Fruit fly (Drosophila melanogaster) whole organism, embryonic: Measurements from ENCODE around the gene Mms19.

Experiments used
- Aef1 ChIP-seq: fragments of 200-800 bp; sonication (Bioruptor generic); IDR thresholded peaks from 3 replicates; pipeline ENCODE4 v1.3.6; 2022; ENCODE audit warnings: missing biosample characterization, missing genetic modification characterization
- Bdp1 ChIP-seq: fragments of 200-800 bp; sonication (Bioruptor generic); optimal IDR thresholded peaks from 3 replicates; lab custom pipeline; 2016; ENCODE audit warnings: missing biosample characterization, missing genetic modification characterization
- CG10209 ChIP-seq: fragments of 200-800 bp; sonication (Bioruptor generic); optimal IDR thresholded peaks from 3 replicates; lab custom pipeline; 2017; ENCODE audit warnings: missing biosample characterization, mild to moderate bottlenecking, missing genetic modification characterization, missing genetic modification reagents
- CG11696 ChIP-seq: fragments of 200-800 bp; sonication (Bioruptor generic); IDR thresholded peaks from 2 replicates; pipeline ENCODE4 v1.3.6; 2022; ENCODE audit warnings: missing biosample characterization, missing genetic modification characterization
- CG15479 ChIP-seq: fragments of 200-800 bp; sonication (Bioruptor generic); optimal IDR thresholded peaks from 3 replicates; lab custom pipeline; 2019; ENCODE audit warnings: missing biosample characterization, mild to moderate bottlenecking, missing genetic modification characterization, moderate library complexity
- CG1602 ChIP-seq: fragments of 200-800 bp; sonication (Bioruptor generic); optimal IDR thresholded peaks from 3 replicates; lab custom pipeline; 2016; ENCODE audit warnings: missing biosample characterization, missing genetic modification characterization
- CG17359 ChIP-seq: fragments of 200-800 bp; sonication (Bioruptor generic); optimal IDR thresholded peaks from 3 replicates; lab custom pipeline; 2018; ENCODE audit warnings: missing biosample characterization, mild to moderate bottlenecking, missing genetic modification characterization, moderate library complexity
- CG1792 ChIP-seq: fragments of 200-800 bp; sonication (Bioruptor generic); optimal IDR thresholded peaks from 2 replicates; lab custom pipeline; 2016; ENCODE audit warnings: missing biosample characterization, missing genetic modification characterization
- CG2116 ChIP-seq: fragments of 200-800 bp; sonication (Bioruptor generic); optimal IDR thresholded peaks from 3 replicates; lab custom pipeline; 2018; ENCODE audit warnings: missing biosample characterization, mild to moderate bottlenecking, missing genetic modification characterization
- CG31365 ChIP-seq: fragments of 200-800 bp; sonication (Bioruptor generic); optimal IDR thresholded peaks from 2 replicates; lab custom pipeline; 2018; ENCODE audit warnings: missing biosample characterization, mild to moderate bottlenecking, missing genetic modification characterization
- CG32532 ChIP-seq: fragments of 200-800 bp; sonication (Bioruptor generic); IDR thresholded peaks from 2 replicates; pipeline ENCODE4 v1.3.6; 2022; ENCODE audit warnings: missing biosample characterization, missing genetic modification characterization
- CG33557 ChIP-seq: fragments of 200-800 bp; sonication (Bioruptor generic); optimal IDR thresholded peaks from 2 replicates; lab custom pipeline; 2019; ENCODE audit warnings: missing biosample characterization, mild to moderate bottlenecking, missing genetic modification characterization, moderate library complexity
- CG4328 ChIP-seq: fragments of 200-800 bp; sonication (Bioruptor generic); optimal IDR thresholded peaks from 3 replicates; lab custom pipeline; 2017; ENCODE audit warnings: missing biosample characterization, missing genetic modification reagents, missing genetic modification characterization
- CG4707 ChIP-seq: fragments of 200-800 bp; sonication (Bioruptor generic); optimal IDR thresholded peaks from 2 replicates; lab custom pipeline; 2018; ENCODE audit warnings: missing biosample characterization, mild to moderate bottlenecking, missing genetic modification characterization, moderate library complexity
- CG5953 ChIP-seq: fragments of 200-800 bp; sonication (Bioruptor generic); IDR thresholded peaks from 2 replicates; pipeline ENCODE4 v1.3.6; 2022; ENCODE audit warnings: missing biosample characterization, missing genetic modification characterization
- CG7372 ChIP-seq: fragments of 200-800 bp; sonication (Bioruptor generic); IDR thresholded peaks from 2 replicates; pipeline ENCODE4 v1.3.6; 2022; ENCODE audit warnings: missing biosample characterization, missing genetic modification characterization
- CG7786 ChIP-seq: fragments of 200-800 bp; sonication (Bioruptor generic); optimal IDR thresholded peaks from 2 replicates; lab custom pipeline; 2016; ENCODE audit warnings: missing biosample characterization, missing genetic modification characterization
- CG9932 ChIP-seq: fragments of 200-800 bp; sonication (Bioruptor generic); IDR thresholded peaks from 2 replicates; pipeline ENCODE4 v1.3.6; 2022; ENCODE audit warnings: missing biosample characterization, missing genetic modification characterization
- D19B ChIP-seq: fragments of 200-800 bp; sonication (Bioruptor generic); optimal IDR thresholded peaks from 2 replicates; lab custom pipeline; 2017; ENCODE audit warnings: missing biosample characterization, mild to moderate bottlenecking, missing genetic modification characterization
- Dll ChIP-seq: fragments of 200-800 bp; sonication (Bioruptor generic); IDR thresholded peaks from 4 replicates; pipeline ENCODE4 v1.3.6; 2022; ENCODE audit warnings: missing biosample characterization, missing genetic modification characterization; ENCODE audit not compliant: partially characterized antibody
- Fer1 ChIP-seq: fragments of 200-800 bp; sonication (Bioruptor generic); optimal IDR thresholded peaks from 2 replicates; lab custom pipeline; 2017; ENCODE audit warnings: missing biosample characterization, mild to moderate bottlenecking, missing genetic modification characterization
- Jarid2 ChIP-seq: fragments of 200-800 bp; sonication (Bioruptor generic); optimal IDR thresholded peaks from 3 replicates; lab custom pipeline; 2017; ENCODE audit warnings: mild to moderate bottlenecking, missing biosample characterization, missing genetic modification reagents, missing genetic modification characterization
- Mrtf ChIP-seq: fragments of 200-800 bp; sonication (Bioruptor generic); IDR thresholded peaks from 3 replicates; pipeline ENCODE4 v1.3.6; 2022; ENCODE audit warnings: missing biosample characterization, missing genetic modification characterization
- NK7.1 ChIP-seq: fragments of 200-800 bp; sonication (Bioruptor generic); optimal IDR thresholded peaks from 3 replicates; lab custom pipeline; 2016; ENCODE audit warnings: missing biosample characterization, missing genetic modification characterization
- Neu2 ChIP-seq: fragments of 200-800 bp; sonication (Bioruptor generic); optimal IDR thresholded peaks from 3 replicates; lab custom pipeline; 2016; ENCODE audit warnings: missing biosample characterization, missing genetic modification characterization, borderline replicate concordance
- Nf-YA ChIP-seq: fragments of 200-800 bp; sonication (Bioruptor generic); IDR thresholded peaks from 2 replicates; pipeline ENCODE4 v1.3.6; 2022; ENCODE audit warnings: missing biosample characterization, missing genetic modification characterization
- Poxn ChIP-seq: fragments of 200-800 bp; sonication (Bioruptor generic); IDR thresholded peaks from 2 replicates; pipeline ENCODE4 v1.3.6; 2022; ENCODE audit warnings: missing biosample characterization, missing genetic modification characterization
- Trl ChIP-seq, 3 experiments: fragments of >200 bp in 2 of 3; fragments of 200-800 bp in 1 of 3; sonication (Bioruptor generic) in 1 of 3; optimal IDR thresholded peaks; 2 replicates in 1 of 3; 3 replicates in 2 of 3; lab custom pipeline; 2016 to 2017; ENCODE audit warnings: missing biosample characterization in 1 of 3, missing genetic modification characterization in 1 of 3
- abd-A ChIP-seq: fragments of 200-800 bp; sonication (Bioruptor generic); optimal IDR thresholded peaks from 3 replicates; lab custom pipeline; 2019; ENCODE audit warnings: missing biosample characterization, mild to moderate bottlenecking, missing genetic modification characterization, moderate library complexity
- bcd ChIP-seq: fragments of 200-800 bp; sonication (Bioruptor generic); optimal IDR thresholded peaks from 2 replicates; lab custom pipeline; 2017; ENCODE audit warnings: missing biosample characterization, mild to moderate bottlenecking, missing genetic modification characterization
- chif ChIP-seq, 2 experiments: fragments of 200-800 bp; sonication (Bioruptor generic); optimal IDR thresholded peaks; 3 replicates each; lab custom pipeline; 2016; ENCODE audit warnings: missing biosample characterization in 2 of 2, missing genetic modification characterization in 2 of 2
- chm ChIP-seq: fragments of 200-800 bp; sonication (Bioruptor generic); IDR thresholded peaks from 2 replicates; pipeline ENCODE4 v1.3.6; 2022; ENCODE audit warnings: missing biosample characterization, missing genetic modification characterization
- ci ChIP-seq: fragments of 200-800 bp; sonication (Bioruptor generic); IDR thresholded peaks from 3 replicates; pipeline ENCODE4 v1.3.6; 2022; ENCODE audit warnings: missing biosample characterization, missing genetic modification characterization
- disco-r ChIP-seq: fragments of 200-800 bp; sonication (Bioruptor generic); optimal IDR thresholded peaks from 2 replicates; lab custom pipeline; 2016; ENCODE audit warnings: missing biosample characterization, missing genetic modification characterization
- exex ChIP-seq: fragments of 200-800 bp; sonication (Bioruptor generic); optimal IDR thresholded peaks from 4 replicates; lab custom pipeline; 2018; ENCODE audit warnings: missing biosample characterization, mild to moderate bottlenecking, missing genetic modification characterization, moderate library complexity
- eyg ChIP-seq: fragments of 200-800 bp; sonication (Bioruptor generic); optimal IDR thresholded peaks from 3 replicates; lab custom pipeline; 2016; ENCODE audit warnings: missing biosample characterization, missing genetic modification characterization
- fd102C ChIP-seq: fragments of 200-800 bp; sonication (Bioruptor generic); optimal IDR thresholded peaks from 2 replicates; lab custom pipeline; 2018; ENCODE audit warnings: missing biosample characterization, mild to moderate bottlenecking, missing genetic modification characterization, moderate library complexity
- fru ChIP-seq: fragments of >200 bp; optimal IDR thresholded peaks from 2 replicates; lab custom pipeline; 2017
- fu2 ChIP-seq: fragments of 200-800 bp; sonication (Bioruptor generic); optimal IDR thresholded peaks from 2 replicates; lab custom pipeline; 2016; ENCODE audit warnings: missing biosample characterization, missing genetic modification characterization
- grau ChIP-seq: fragments of 200-800 bp; optimal IDR thresholded peaks from 3 replicates; lab custom pipeline; 2019; ENCODE audit warnings: missing biosample characterization, mild to moderate bottlenecking, missing genetic modification characterization, moderate library complexity
- gro ChIP-seq: fragments of 200-800 bp; sonication (Bioruptor generic); optimal IDR thresholded peaks from 2 replicates; lab custom pipeline; 2016; ENCODE audit warnings: missing biosample characterization, missing genetic modification characterization
- gsb ChIP-seq: fragments of 200-800 bp; sonication (Bioruptor generic); IDR thresholded peaks from 2 replicates; pipeline ENCODE4 v1.3.6; 2022; ENCODE audit warnings: missing biosample characterization, missing genetic modification characterization
- ham ChIP-seq: fragments of 200-800 bp; sonication (Bioruptor generic); IDR thresholded peaks from 2 replicates; pipeline ENCODE4 v1.3.6; 2022; ENCODE audit warnings: missing biosample characterization, missing genetic modification characterization
- hkb ChIP-seq, 2 experiments: fragments of 200-800 bp in 1 of 2; fragments of >200 bp in 1 of 2; sonication (Bioruptor generic) in 1 of 2; IDR thresholded peaks in 1 of 2; optimal IDR thresholded peaks in 1 of 2; 2 replicates each; pipeline versions ENCODE4 v1.3.6 to Lab custom; 2017 to 2022; ENCODE audit warnings: missing biosample characterization in 1 of 2, missing genetic modification characterization in 1 of 2
- lab ChIP-seq: fragments of 200-800 bp; sonication (Bioruptor generic); optimal IDR thresholded peaks from 3 replicates; lab custom pipeline; 2017; ENCODE audit warnings: missing biosample characterization, missing genetic modification characterization, mild to moderate bottlenecking, moderate library complexity, missing genetic modification reagents
- nmo ChIP-seq: fragments of 200-800 bp; sonication (Bioruptor generic); optimal IDR thresholded peaks from 2 replicates; lab custom pipeline; 2018; ENCODE audit warnings: missing biosample characterization, mild to moderate bottlenecking, missing genetic modification characterization, moderate library complexity
- seq ChIP-seq: fragments of 200-800 bp; sonication (Bioruptor generic); IDR thresholded peaks from 2 replicates; pipeline ENCODE4 v1.3.6; 2022; ENCODE audit warnings: missing biosample characterization, missing genetic modification characterization
- slbo ChIP-seq: fragments of 200-800 bp; sonication (Bioruptor generic); IDR thresholded peaks from 2 replicates; pipeline ENCODE4 v1.3.6; 2022; ENCODE audit warnings: missing biosample characterization, missing genetic modification characterization
- sna ChIP-seq: fragments of 200-800 bp; sonication (Bioruptor generic); IDR thresholded peaks from 2 replicates; pipeline ENCODE4 v1.3.6; 2022; ENCODE audit warnings: missing biosample characterization, missing genetic modification characterization; ENCODE audit not compliant: partially characterized antibody
- sug ChIP-seq: fragments of 200-800 bp; optimal IDR thresholded peaks from 2 replicates; lab custom pipeline; 2019; ENCODE audit warnings: missing biosample characterization, mild to moderate bottlenecking, missing genetic modification characterization, moderate library complexity

Gene Mms19

DNA sequence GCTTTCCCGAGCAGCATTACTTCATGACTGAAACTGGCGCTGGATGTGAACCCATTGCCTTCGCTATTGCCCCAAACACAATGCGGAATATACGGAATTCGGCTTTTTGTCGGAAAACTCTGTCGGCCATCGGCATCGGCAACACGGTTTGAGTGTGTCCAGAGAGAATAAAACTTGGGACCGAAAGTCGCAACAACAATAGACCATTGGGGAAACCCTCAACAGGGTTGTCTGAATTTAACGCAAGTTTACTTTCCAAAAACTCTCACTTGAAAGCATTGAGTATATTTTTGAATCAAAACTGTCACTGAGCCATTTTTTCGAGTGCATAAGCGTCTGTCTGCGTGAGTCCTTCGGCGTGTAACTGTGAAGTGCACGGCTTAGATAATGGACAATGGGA lies 34.0 kb upstream of the Mms19 start (continued):
- no peak for TF ChIP-seq fru
- TF ChIP-seq Poxn = no peak
- TF ChIP-seq nmo (GFP tag; lab: Kevin White, UChicago) = peak; percentile 31
- TF ChIP-seq eyg = peak; percentile 56
- no peak for TF ChIP-seq CG33557 (GFP tag; lab: Kevin White, UChicago)
- TF ChIP-seq Dll (GFP tag; lab: Robert Waterston, UW) = no peak
- peak; percentile 75; the same call in 1 of the 2 replicates for TF ChIP-seq CG32532
- TF ChIP-seq CG7786 (GFP tag; lab: Kevin White, UChicago) = peak; percentile 72
- no peak for TF ChIP-seq exex (tag; lab: Kevin White, UChicago)
- no peak for TF ChIP-seq CG4707 (GFP tag; lab: Kevin White, UChicago)
- TF ChIP-seq CG10209 = peak; percentile 57
- TF ChIP-seq gro = peak; percentile 74
- no peak; the same call in 1 of the 2 replicates for TF ChIP-seq CG9932 (GFP tag; lab: Robert Waterston, UW)
- TF ChIP-seq CG2116 = no peak
- TF ChIP-seq hkb (optimal IDR thresholded peaks at IDR 0.05; lab: Kevin White, UChicago) = no peak
- TF ChIP-seq hkb (GFP tag; IDR thresholded peaks at IDR 0.05; lab: Robert Waterston, UW) = peak; percentile 63
- no peak for TF ChIP-seq fd102C
- peak; percentile 12 for TF ChIP-seq CG1792 (GFP tag; lab: Kevin White, UChicago)
- peak; percentile 77 for TF ChIP-seq abd-A
- TF ChIP-seq CG15479 (GFP tag; lab: Kevin White, UChicago) = no peak
- no peak for TF ChIP-seq chm (GFP tag; lab: Robert Waterston, UW)
- TF ChIP-seq ham (GFP tag; lab: Robert Waterston, UW) = no peak
- TF ChIP-seq ci = peak; percentile 69; the same call in 2 of the 3 replicates
- TF ChIP-seq Fer1 (GFP tag; lab: Kevin White, UChicago) = peak; percentile 83
- peak; percentile 65 for TF ChIP-seq grau
- TF ChIP-seq CG4328 (GFP tag; lab: Kevin White, UChicago) = no peak
- no peak for TF ChIP-seq Aef1 (GFP tag; lab: Robert Waterston, UW)
- TF ChIP-seq seq (GFP tag; lab: Robert Waterston, UW) = peak; percentile 76
- TF ChIP-seq gsb (GFP tag; lab: Robert Waterston, UW) = 0 out of 2 replicates have a peak, but pooled peaks have one; percentile 9
- TF ChIP-seq slbo (GFP tag; lab: Robert Waterston, UW) = no peak; the same call in 1 of the 2 replicates
- peak; percentile 89 for TF ChIP-seq lab (GFP tag; lab: Kevin White, UChicago)
- TF ChIP-seq Nf-YA (GFP tag; lab: Robert Waterston, UW) = 0 out of 2 replicates have a peak, but pooled peaks have one; percentile 17
- peak; percentile 27 for TF ChIP-seq D19B (GFP tag; lab: Kevin White, UChicago)
- TF ChIP-seq fu2 (GFP tag; lab: Kevin White, UChicago) = peak; percentile 53
- peak; percentile 30; the same call in 1 of the 2 replicates for TF ChIP-seq CG5953
- TF ChIP-seq Bdp1 (GFP tag; lab: Kevin White, UChicago) = peak; percentile 37
- TF ChIP-seq CG1602 (GFP tag; lab: Kevin White, UChicago) = no peak
- no peak for TF ChIP-seq Trl (optimal IDR thresholded peaks at IDR 0.05; lab: Kevin White, UChicago)
- TF ChIP-seq Trl (GFP tag; optimal IDR thresholded peaks at IDR 0.05; lab: Kevin White, UChicago) = peak; percentile 60
- TF ChIP-seq CG17359 (tag; lab: Kevin White, UChicago) = peak; percentile 57
- peak; percentile 23 to 45 for TF ChIP-seq chif (GFP tag; optimal IDR thresholded peaks at IDR 0.05; lab: Kevin White, UChicago)
- peak; percentile 39 for TF ChIP-seq CG31365 (tag; lab: Kevin White, UChicago)
- TF ChIP-seq Neu2 = no peak
- 0 out of 2 replicates have a peak, but pooled peaks have one; percentile 25 for TF ChIP-seq CG11696
- no peak for TF ChIP-seq Jarid2
- peak; percentile 53 for TF ChIP-seq bcd (GFP tag; lab: Kevin White, UChicago)
- peak; percentile 22 for TF ChIP-seq sug (tag; lab: Kevin White, UChicago)
- 0 out of 3 replicates have a peak, but pooled peaks have one; percentile 47 for TF ChIP-seq Mrtf (GFP tag; lab: Robert Waterston, UW)
- no peak for TF ChIP-seq disco-r (GFP tag; lab: Kevin White, UChicago)
- no peak for TF ChIP-seq sna (GFP tag; lab: Robert Waterston, UW)
- peak; percentile 32 for TF ChIP-seq NK7.1
- peak; percentile 34; the same call in 1 of the 2 replicates for TF ChIP-seq CG7372 (GFP tag; lab: Robert Waterston, UW)
